Fruit fly (Drosophila melanogaster) whole organism, embryonic: ENCODE data around the gene capu.

Experiments used
- Abd-B ChIP-seq: fragments of 200-800 bp; sonication (Bioruptor generic); optimal IDR thresholded peaks from 2 replicates; lab custom pipeline; 2018; ENCODE audit warnings: missing biosample characterization, mild to moderate bottlenecking, missing genetic modification characterization, moderate library complexity
- Bgb ChIP-seq: fragments of 200-800 bp; sonication (Bioruptor generic); IDR thresholded peaks from 2 replicates; pipeline ENCODE4 v1.3.6; 2022; ENCODE audit warnings: missing biosample characterization, missing genetic modification characterization; ENCODE audit not compliant: partially characterized antibody
- BtbVII ChIP-seq: fragments of 200-800 bp; sonication (Bioruptor generic); optimal IDR thresholded peaks from 3 replicates; lab custom pipeline; 2017; ENCODE audit warnings: missing biosample characterization, mild to moderate bottlenecking, missing genetic modification characterization
- CG1024 ChIP-seq: fragments of 200-800 bp; sonication (Bioruptor generic); IDR thresholded peaks from 2 replicates; pipeline ENCODE4 v1.3.6; 2022; ENCODE audit warnings: missing biosample characterization, missing genetic modification characterization
- CG11398 ChIP-seq: fragments of 200-800 bp; sonication (Bioruptor generic); optimal IDR thresholded peaks from 2 replicates; lab custom pipeline; 2016; ENCODE audit warnings: missing biosample characterization, missing genetic modification characterization
- CG11504 ChIP-seq: fragments of 200-800 bp; sonication (Bioruptor generic); optimal IDR thresholded peaks from 3 replicates; lab custom pipeline; 2019; ENCODE audit warnings: missing biosample characterization, mild to moderate bottlenecking, missing genetic modification characterization, moderate library complexity
- CG12744 ChIP-seq: fragments of 200-800 bp; sonication (Bioruptor generic); optimal IDR thresholded peaks from 2 replicates; lab custom pipeline; 2016; ENCODE audit warnings: missing biosample characterization, missing genetic modification characterization
- CG14965 ChIP-seq: fragments of 200-800 bp; sonication (Bioruptor generic); optimal IDR thresholded peaks from 2 replicates; lab custom pipeline; 2016; ENCODE audit warnings: missing biosample characterization, missing genetic modification characterization, borderline replicate concordance
- CG17361 ChIP-seq: fragments of 200-800 bp; sonication (Bioruptor generic); IDR thresholded peaks from 3 replicates; pipeline ENCODE4 v1.3.6; 2022; ENCODE audit warnings: missing biosample characterization, missing genetic modification characterization
- CG18262 ChIP-seq: fragments of 200-800 bp; optimal IDR thresholded peaks from 3 replicates; lab custom pipeline; 2019; ENCODE audit warnings: missing biosample characterization, mild to moderate bottlenecking, missing genetic modification characterization, moderate library complexity
- CG1832 ChIP-seq: fragments of 200-800 bp; sonication (Bioruptor generic); optimal IDR thresholded peaks from 2 replicates; lab custom pipeline; 2017; ENCODE audit warnings: missing biosample characterization, mild to moderate bottlenecking, missing genetic modification characterization, inconsistent platforms
- CG2116 ChIP-seq: fragments of 200-800 bp; sonication (Bioruptor generic); optimal IDR thresholded peaks from 3 replicates; lab custom pipeline; 2018; ENCODE audit warnings: missing biosample characterization, mild to moderate bottlenecking, missing genetic modification characterization
- CG2712 ChIP-seq: fragments of 200-800 bp; optimal IDR thresholded peaks from 3 replicates; lab custom pipeline; 2019; ENCODE audit warnings: missing biosample characterization, mild to moderate bottlenecking, missing genetic modification characterization, moderate library complexity
- CG30431 ChIP-seq: fragments of 200-800 bp; sonication (Bioruptor generic); optimal IDR thresholded peaks from 2 replicates; lab custom pipeline; 2017; ENCODE audit warnings: missing biosample characterization, missing genetic modification characterization
- CG31388 ChIP-seq: fragments of 200-800 bp; sonication (Bioruptor generic); optimal IDR thresholded peaks from 2 replicates; lab custom pipeline; 2016; ENCODE audit warnings: missing biosample characterization, missing genetic modification characterization
- CG33213 ChIP-seq: fragments of 200-800 bp; sonication (Bioruptor generic); optimal IDR thresholded peaks from 3 replicates; lab custom pipeline; 2016; ENCODE audit warnings: missing biosample characterization, missing genetic modification characterization
- CG34376 ChIP-seq: fragments of 200-800 bp; sonication (Bioruptor generic); optimal IDR thresholded peaks from 2 replicates; lab custom pipeline; 2018; ENCODE audit warnings: missing biosample characterization, mild to moderate bottlenecking, missing genetic modification characterization
- CG4404 ChIP-seq: fragments of 200-800 bp; sonication (Bioruptor generic); IDR thresholded peaks from 2 replicates; pipeline ENCODE4 v1.3.6; 2022; ENCODE audit warnings: missing biosample characterization, missing genetic modification characterization
- CG4730 ChIP-seq: fragments of 200-800 bp; sonication (Bioruptor generic); IDR thresholded peaks from 2 replicates; pipeline ENCODE4 v1.3.6; 2022; ENCODE audit warnings: missing biosample characterization, missing genetic modification characterization
- CG6689 ChIP-seq: fragments of 200-800 bp; sonication (Bioruptor generic); IDR thresholded peaks from 2 replicates; pipeline ENCODE4 v1.3.6; 2022; ENCODE audit warnings: missing biosample characterization, missing genetic modification characterization
- CG6765 ChIP-seq: fragments of 200-800 bp; sonication (Bioruptor generic); optimal IDR thresholded peaks from 3 replicates; lab custom pipeline; 2017; ENCODE audit warnings: missing biosample characterization, mild to moderate bottlenecking, missing genetic modification characterization
- CG7987 ChIP-seq: fragments of 200-800 bp; sonication (Bioruptor generic); optimal IDR thresholded peaks from 2 replicates; lab custom pipeline; 2018; ENCODE audit warnings: missing biosample characterization, mild to moderate bottlenecking, missing genetic modification characterization, moderate library complexity
- CG8765 ChIP-seq: fragments of 200-800 bp; sonication (Bioruptor generic); IDR thresholded peaks from 2 replicates; pipeline ENCODE4 v1.3.6; 2022; ENCODE audit warnings: missing biosample characterization, missing genetic modification characterization
- CG8924 ChIP-seq: fragments of 200-800 bp; optimal IDR thresholded peaks from 3 replicates; lab custom pipeline; 2019; ENCODE audit warnings: missing biosample characterization, mild to moderate bottlenecking, missing genetic modification characterization, moderate library complexity
- CG9609 ChIP-seq: fragments of 200-800 bp; sonication (Bioruptor generic); optimal IDR thresholded peaks from 3 replicates; lab custom pipeline; 2016; ENCODE audit warnings: missing biosample characterization, missing genetic modification characterization
- CG9797 ChIP-seq: fragments of 200-800 bp; sonication (Bioruptor generic); optimal IDR thresholded peaks from 3 replicates; lab custom pipeline; 2018; ENCODE audit warnings: missing biosample characterization, mild to moderate bottlenecking, missing genetic modification characterization
- Dad ChIP-seq: fragments of 200-800 bp; sonication (Bioruptor generic); optimal IDR thresholded peaks from 3 replicates; lab custom pipeline; 2016; ENCODE audit warnings: missing biosample characterization, missing genetic modification characterization
- Dfd ChIP-seq, 2 experiments: fragments of >200 bp; optimal IDR thresholded peaks; 2 replicates each; lab custom pipeline; 2017; ENCODE audit warnings: missing biosample characterization in 2 of 2, missing genetic modification characterization in 2 of 2
- E2f1 ChIP-seq: fragments of 200-800 bp; sonication (Bioruptor generic); IDR thresholded peaks from 2 replicates; pipeline ENCODE4 v1.3.6; 2022; ENCODE audit warnings: missing biosample characterization, missing genetic modification characterization
- E2f2 ChIP-seq: fragments of 200-800 bp; sonication (Bioruptor generic); IDR thresholded peaks from 2 replicates; pipeline ENCODE4 v1.3.6; 2022; ENCODE audit warnings: missing biosample characterization, missing genetic modification characterization
- Fer1 ChIP-seq: fragments of 200-800 bp; sonication (Bioruptor generic); optimal IDR thresholded peaks from 2 replicates; lab custom pipeline; 2017; ENCODE audit warnings: missing biosample characterization, mild to moderate bottlenecking, missing genetic modification characterization
- Fer3 ChIP-seq: fragments of 200-800 bp; sonication (Bioruptor generic); optimal IDR thresholded peaks from 2 replicates; lab custom pipeline; 2018; ENCODE audit warnings: missing biosample characterization, mild to moderate bottlenecking, missing genetic modification characterization, moderate library complexity
- HLH54F ChIP-seq: fragments of 200-800 bp; sonication (Bioruptor generic); optimal IDR thresholded peaks from 3 replicates; lab custom pipeline; 2016; ENCODE audit warnings: missing biosample characterization, missing genetic modification characterization
- HmgZ ChIP-seq: fragments of 200-800 bp; sonication (Bioruptor generic); optimal IDR thresholded peaks from 2 replicates; lab custom pipeline; 2018; ENCODE audit warnings: missing biosample characterization, mild to moderate bottlenecking, missing genetic modification characterization
- Hr51 ChIP-seq, 2 experiments: fragments of 200-800 bp; sonication (Bioruptor generic); optimal IDR thresholded peaks; 2 replicates in 1 of 2; 3 replicates in 1 of 2; lab custom pipeline; 2016 to 2018; ENCODE audit warnings: missing biosample characterization in 2 of 2, missing genetic modification characterization in 2 of 2, mild to moderate bottlenecking in 1 of 2, moderate library complexity in 1 of 2
- Hsf ChIP-seq: fragments of 200-800 bp; sonication (Bioruptor generic); optimal IDR thresholded peaks from 3 replicates; lab custom pipeline; 2016; ENCODE audit warnings: missing biosample characterization, missing genetic modification characterization
- Oaz ChIP-seq: fragments of 200-800 bp; sonication (Bioruptor generic); IDR thresholded peaks from 2 replicates; pipeline ENCODE4 v1.3.6; 2022; ENCODE audit warnings: missing biosample characterization, missing genetic modification characterization
- Six4 ChIP-seq: fragments of 200-800 bp; sonication (Bioruptor generic); optimal IDR thresholded peaks from 2 replicates; lab custom pipeline; 2016; ENCODE audit warnings: missing biosample characterization, missing genetic modification characterization
- Sry-δ ChIP-seq: fragments of 200-800 bp; sonication (Bioruptor generic); optimal IDR thresholded peaks from 2 replicates; lab custom pipeline; 2016; ENCODE audit warnings: missing biosample characterization, missing genetic modification characterization
- bigmax ChIP-seq: fragments of 200-800 bp; sonication (Bioruptor generic); optimal IDR thresholded peaks from 2 replicates; lab custom pipeline; 2018; ENCODE audit warnings: missing biosample characterization, mild to moderate bottlenecking, missing genetic modification characterization
- bsh ChIP-seq, 2 experiments: fragments of 200-800 bp; sonication (Bioruptor generic); optimal IDR thresholded peaks; 2 replicates each; lab custom pipeline; 2017 to 2018; ENCODE audit warnings: mild to moderate bottlenecking in 2 of 2, missing biosample characterization in 2 of 2, missing genetic modification characterization in 2 of 2, moderate library complexity in 1 of 2
- cato ChIP-seq: fragments of 200-800 bp; sonication (Bioruptor generic); optimal IDR thresholded peaks from 2 replicates; lab custom pipeline; 2016; ENCODE audit warnings: missing biosample characterization, missing genetic modification characterization, borderline replicate concordance
- grau ChIP-seq: fragments of 200-800 bp; optimal IDR thresholded peaks from 3 replicates; lab custom pipeline; 2019; ENCODE audit warnings: missing biosample characterization, mild to moderate bottlenecking, missing genetic modification characterization, moderate library complexity
- gt ChIP-seq: fragments of 200-800 bp; sonication (Bioruptor generic); IDR thresholded peaks from 2 replicates; pipeline ENCODE4 v1.3.6; 2022; ENCODE audit warnings: missing biosample characterization, missing genetic modification characterization
- her ChIP-seq: fragments of 200-800 bp; sonication (Bioruptor generic); optimal IDR thresholded peaks from 2 replicates; lab custom pipeline; 2016; ENCODE audit warnings: missing biosample characterization, missing genetic modification characterization
- ind ChIP-seq: fragments of 200-800 bp; sonication (Bioruptor generic); optimal IDR thresholded peaks from 3 replicates; lab custom pipeline; 2016; ENCODE audit warnings: missing biosample characterization, missing genetic modification characterization
- lab ChIP-seq: fragments of 200-800 bp; sonication (Bioruptor generic); optimal IDR thresholded peaks from 3 replicates; lab custom pipeline; 2017; ENCODE audit warnings: missing biosample characterization, missing genetic modification characterization, mild to moderate bottlenecking, moderate library complexity, missing genetic modification reagents
- lbe ChIP-seq: fragments of 200-800 bp; sonication (Bioruptor generic); optimal IDR thresholded peaks from 2 replicates; lab custom pipeline; 2016; ENCODE audit warnings: missing biosample characterization, mild to moderate bottlenecking, missing genetic modification characterization
- luna ChIP-seq: fragments of 200-800 bp; sonication (Bioruptor generic); optimal IDR thresholded peaks from 2 replicates; lab custom pipeline; 2016; ENCODE audit warnings: missing biosample characterization, missing genetic modification characterization
- shn ChIP-seq: fragments of 200-800 bp; sonication (Bioruptor generic); optimal IDR thresholded peaks from 3 replicates; lab custom pipeline; 2016; ENCODE audit warnings: missing biosample characterization, missing genetic modification characterization
- unc-4 ChIP-seq: fragments of 200-800 bp; sonication (Bioruptor generic); IDR thresholded peaks from 2 replicates; pipeline ENCODE4 v1.3.6; 2022; ENCODE audit warnings: missing biosample characterization, missing genetic modification characterization; ENCODE audit not compliant: partially characterized antibody
- zf30C ChIP-seq: fragments of 200-800 bp; sonication (Bioruptor generic); optimal IDR thresholded peaks from 3 replicates; lab custom pipeline; 2018; ENCODE audit warnings: missing biosample characterization, mild to moderate bottlenecking, missing genetic modification characterization

Gene capu

DNA sequence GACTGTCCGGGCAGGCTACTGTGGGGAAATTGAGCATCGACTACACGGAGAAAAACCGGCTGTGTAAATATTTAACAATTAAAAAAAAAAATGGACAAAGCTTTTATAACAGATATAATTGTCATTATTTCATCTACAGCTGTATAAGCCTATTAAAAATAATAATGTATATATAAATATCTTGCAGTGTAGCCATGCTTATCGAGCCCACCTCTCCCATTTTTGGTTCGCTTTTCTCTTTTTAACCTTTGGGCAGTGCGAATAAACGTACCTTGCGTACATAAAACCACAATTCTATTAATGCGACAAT, 5.9 kb downstream of the capu start (continued):
- no peak for TF ChIP-seq zf30C (GFP tag; lab: Kevin White, UChicago)
- peak; percentile 45 for TF ChIP-seq CG4404 (GFP tag; lab: Robert Waterston, UW)
- 0 out of 2 replicates have a peak, but pooled peaks have one; percentile 45 for TF ChIP-seq CG1024
- no peak for TF ChIP-seq Sry-δ (GFP tag; lab: Kevin White, UChicago)
- no peak for TF ChIP-seq Fer1 (GFP tag; lab: Kevin White, UChicago)
- TF ChIP-seq CG2116: no peak
- peak; percentile 41 for TF ChIP-seq BtbVII (GFP tag; lab: Kevin White, UChicago)
- TF ChIP-seq Dfd (GFP tag; optimal IDR thresholded peaks at IDR 0.05; lab: Kevin White, UChicago): no peak
- peak; percentile 71 for TF ChIP-seq E2f1 (GFP tag; lab: Robert Waterston, UW)
- peak; percentile 62 for TF ChIP-seq CG8765
- TF ChIP-seq CG8924 (tag; lab: Kevin White, UChicago): no peak
- peak; percentile 59 for TF ChIP-seq CG4730 (GFP tag; lab: Robert Waterston, UW)
- no peak for TF ChIP-seq CG7987 (GFP tag; lab: Kevin White, UChicago)
- no peak for TF ChIP-seq luna (GFP tag; lab: Kevin White, UChicago)
- TF ChIP-seq cato: peak; percentile 11
- peak; percentile 66 for TF ChIP-seq Oaz
- TF ChIP-seq unc-4 (GFP tag; lab: Robert Waterston, UW): no peak
- peak; percentile 71 for TF ChIP-seq ind
- peak; percentile 44 for TF ChIP-seq HmgZ
- peak; percentile 22 for TF ChIP-seq CG30431 (GFP tag; lab: Kevin White, UChicago)
- peak; percentile 84 for TF ChIP-seq lab (GFP tag; lab: Kevin White, UChicago)
- no peak for TF ChIP-seq CG31388
- no peak for TF ChIP-seq CG11398
- peak; percentile 55; the same call in 2 of the 3 replicates for TF ChIP-seq CG17361 (GFP tag; lab: Robert Waterston, UW)
- no peak for TF ChIP-seq gt (GFP tag; lab: Robert Waterston, UW)
- no peak for TF ChIP-seq E2f2 (GFP tag; lab: Robert Waterston, UW)
- TF ChIP-seq CG9609 (GFP tag; lab: Kevin White, UChicago): no peak
- peak; percentile 49 for TF ChIP-seq grau (tag; lab: Kevin White, UChicago)
- TF ChIP-seq HLH54F (GFP tag; lab: Kevin White, UChicago): peak; percentile 21
- peak; percentile 76 for TF ChIP-seq CG6689 (GFP tag; lab: Robert Waterston, UW)
- no peak for TF ChIP-seq bigmax (GFP tag; lab: Kevin White, UChicago)
- peak; percentile 17 for TF ChIP-seq CG6765
- no peak for TF ChIP-seq CG33213
- no peak for TF ChIP-seq CG1832
- no peak for TF ChIP-seq CG12744 (GFP tag; lab: Kevin White, UChicago)
- TF ChIP-seq her: no peak
- peak; percentile 72 for TF ChIP-seq Fer3 (tag; lab: Kevin White, UChicago)
- no peak for TF ChIP-seq shn (GFP tag; lab: Kevin White, UChicago)
- peak; percentile 15 for TF ChIP-seq Dad (GFP tag; lab: Kevin White, UChicago)
- TF ChIP-seq CG14965 (GFP tag; lab: Kevin White, UChicago): no peak
- TF ChIP-seq CG34376: no peak
- TF ChIP-seq CG11504: peak; percentile 71
- TF ChIP-seq Hr51 (GFP tag; optimal IDR thresholded peaks at IDR 0.05; lab: Kevin White, UChicago): peak in 1 of 2 experiments; percentile 68
- peak; percentile 53 for TF ChIP-seq Abd-B (GFP tag; lab: Kevin White, UChicago)
- TF ChIP-seq Hsf (GFP tag; lab: Kevin White, UChicago): peak; percentile 57
- no peak for TF ChIP-seq bsh (GFP tag; optimal IDR thresholded peaks at IDR 0.05; lab: Kevin White, UChicago)
- TF ChIP-seq Six4: no peak
- no peak for TF ChIP-seq CG18262 (tag; lab: Kevin White, UChicago)
- no peak for TF ChIP-seq CG9797 (GFP tag; lab: Kevin White, UChicago)
- no peak for TF ChIP-seq CG2712 (tag; lab: Kevin White, UChicago)
- TF ChIP-seq lbe (GFP tag; lab: Kevin White, UChicago): peak; percentile 84
- no peak for TF ChIP-seq Bgb (GFP tag; lab: Robert Waterston, UW)
